Fruit fly (Drosophila melanogaster) whole organism, prepupa: ENCODE results near the gene Pif1.

Experiments
- CG10631 ChIP-seq: fragments of 200-800 bp; sonication (Bioruptor generic); optimal IDR thresholded peaks from 2 replicates; lab custom pipeline; 2016; ENCODE audit warnings: missing biosample characterization, missing genetic modification characterization
- CG10669 ChIP-seq: fragments of 200-800 bp; sonication (Bioruptor generic); optimal IDR thresholded peaks from 3 replicates; lab custom pipeline; 2018; ENCODE audit warnings: missing biosample characterization, mild to moderate bottlenecking, missing genetic modification characterization, moderate library complexity
- CG11294 ChIP-seq: fragments of 200-800 bp; sonication (Bioruptor generic); IDR thresholded peaks from 2 replicates; pipeline ENCODE4 v1.3.6; 2022; ENCODE audit warnings: missing biosample characterization, missing genetic modification characterization
- CG11902 ChIP-seq: fragments of 200-800 bp; sonication (Bioruptor generic); optimal IDR thresholded peaks from 3 replicates; lab custom pipeline; 2016; ENCODE audit warnings: missing biosample characterization, missing genetic modification characterization
- CG15336 ChIP-seq: fragments of 200-800 bp; sonication (Bioruptor generic); IDR thresholded peaks from 2 replicates; pipeline ENCODE4 v1.3.6; 2022; ENCODE audit warnings: missing biosample characterization, missing genetic modification characterization
- CG1621 ChIP-seq: fragments of 200-800 bp; sonication (Bioruptor generic); optimal IDR thresholded peaks from 3 replicates; lab custom pipeline; 2018; ENCODE audit warnings: missing biosample characterization, mild to moderate bottlenecking, missing genetic modification characterization
- CG3032 ChIP-seq: fragments of 200-800 bp; optimal IDR thresholded peaks from 2 replicates; lab custom pipeline; 2019; ENCODE audit warnings: missing biosample characterization, mild to moderate bottlenecking, missing genetic modification characterization, moderate library complexity
- CG31627 ChIP-seq: fragments of 200-800 bp; sonication (Bioruptor generic); optimal IDR thresholded peaks from 3 replicates; lab custom pipeline; 2016; ENCODE audit warnings: missing biosample characterization, missing genetic modification characterization
- CG32006 ChIP-seq: fragments of 200-800 bp; sonication (Bioruptor generic); optimal IDR thresholded peaks from 3 replicates; lab custom pipeline; 2017; ENCODE audit warnings: missing biosample characterization, mild to moderate bottlenecking, missing genetic modification characterization
- CG3919 ChIP-seq: fragments of 200-800 bp; sonication (Bioruptor generic); optimal IDR thresholded peaks from 3 replicates; lab custom pipeline; 2016; ENCODE audit warnings: missing biosample characterization, missing genetic modification characterization
- CG4318 ChIP-seq: fragments of 200-800 bp; sonication (Bioruptor generic); optimal IDR thresholded peaks from 3 replicates; lab custom pipeline; 2017; ENCODE audit warnings: missing biosample characterization, mild to moderate bottlenecking, missing genetic modification characterization
- CG6163 ChIP-seq: fragments of 200-800 bp; sonication (Bioruptor generic); IDR thresholded peaks from 3 replicates; pipeline ENCODE4 v1.3.6; 2022; ENCODE audit warnings: missing biosample characterization, missing genetic modification characterization
- CG6276 ChIP-seq: fragments of 200-800 bp; sonication (Bioruptor generic); optimal IDR thresholded peaks from 2 replicates; lab custom pipeline; 2017; ENCODE audit warnings: missing biosample characterization, mild to moderate bottlenecking, missing genetic modification characterization
- CG6792 ChIP-seq: fragments of 200-800 bp; sonication (Bioruptor generic); optimal IDR thresholded peaks from 3 replicates; lab custom pipeline; 2016; ENCODE audit warnings: missing biosample characterization, missing genetic modification characterization
- CG8119 ChIP-seq: fragments of 200-800 bp; sonication (Bioruptor generic); IDR thresholded peaks from 3 replicates; pipeline ENCODE4 v1.3.6; 2022; ENCODE audit warnings: missing biosample characterization, missing genetic modification characterization
- CG8319 ChIP-seq: fragments of 200-800 bp; sonication (Bioruptor generic); optimal IDR thresholded peaks from 3 replicates; lab custom pipeline; 2016; ENCODE audit warnings: missing biosample characterization, missing genetic modification characterization
- Eip75B ChIP-seq: fragments of 200-800 bp; sonication (Bioruptor generic); optimal IDR thresholded peaks from 3 replicates; lab custom pipeline; 2016; ENCODE audit warnings: missing biosample characterization, missing genetic modification characterization
- Eip78C ChIP-seq: fragments of 200-800 bp; sonication (Bioruptor generic); peaks from one replicate; lab custom pipeline; 2016; ENCODE audit warnings: missing biosample characterization, missing genetic modification characterization
- Ets21C ChIP-seq: fragments of 200-800 bp; sonication (Bioruptor generic); optimal IDR thresholded peaks from 3 replicates; lab custom pipeline; 2016; ENCODE audit warnings: missing biosample characterization, missing genetic modification characterization
- Ets96B ChIP-seq: fragments of 200-800 bp; optimal IDR thresholded peaks from 2 replicates; lab custom pipeline; 2019; ENCODE audit warnings: missing biosample characterization, mild to moderate bottlenecking, missing genetic modification characterization, moderate library complexity
- Gug ChIP-seq: fragments of 200-800 bp; sonication (Bioruptor generic); IDR thresholded peaks from 2 replicates; pipeline ENCODE4 v1.3.6; 2022; ENCODE audit warnings: missing biosample characterization, missing genetic modification characterization
- Hr38 ChIP-seq: sonication (Bioruptor generic); optimal IDR thresholded peaks from 2 replicates; lab custom pipeline; 2016; ENCODE audit warnings: missing biosample characterization, missing genetic modification characterization
- Hr39 ChIP-seq: fragments of 200-800 bp; sonication (Bioruptor generic); optimal IDR thresholded peaks from 2 replicates; lab custom pipeline; 2016; ENCODE audit warnings: missing biosample characterization, missing genetic modification characterization
- Hr4 ChIP-seq: fragments of 200-800 bp; sonication (Bioruptor generic); optimal IDR thresholded peaks from 3 replicates; lab custom pipeline; 2016; ENCODE audit warnings: missing biosample characterization, missing genetic modification characterization
- Lpt ChIP-seq: fragments of 200-800 bp; sonication (Bioruptor generic); optimal IDR thresholded peaks from 3 replicates; lab custom pipeline; 2016; ENCODE audit warnings: missing biosample characterization, missing genetic modification characterization
- Met ChIP-seq: fragments of 200-800 bp; sonication (Bioruptor generic); optimal IDR thresholded peaks from 3 replicates; lab custom pipeline; 2016; ENCODE audit warnings: missing biosample characterization, missing genetic modification characterization
- OdsH ChIP-seq: fragments of 200-800 bp; sonication (Bioruptor generic); optimal IDR thresholded peaks from 3 replicates; lab custom pipeline; 2016; ENCODE audit warnings: missing biosample characterization, missing genetic modification characterization
- Sox102F ChIP-seq: fragments of 200-800 bp; sonication (Bioruptor generic); optimal IDR thresholded peaks from 2 replicates; lab custom pipeline; 2016; ENCODE audit warnings: missing biosample characterization, mild to moderate bottlenecking, missing genetic modification characterization
- Sox14 ChIP-seq: fragments of 200-800 bp; sonication (Bioruptor generic); optimal IDR thresholded peaks from 3 replicates; lab custom pipeline; 2016; ENCODE audit warnings: missing biosample characterization, missing genetic modification characterization
- achi ChIP-seq: fragments of 200-800 bp; sonication (Bioruptor generic); optimal IDR thresholded peaks from 3 replicates; lab custom pipeline; 2016; ENCODE audit warnings: missing biosample characterization, missing genetic modification characterization
- acj6 ChIP-seq: fragments of 200-800 bp; sonication (Bioruptor generic); optimal IDR thresholded peaks from 3 replicates; lab custom pipeline; 2016; ENCODE audit warnings: missing biosample characterization, missing genetic modification characterization
- cyc ChIP-seq: fragments of 200-800 bp; sonication (Bioruptor generic); optimal IDR thresholded peaks from 3 replicates; lab custom pipeline; 2016; ENCODE audit warnings: missing biosample characterization, missing genetic modification characterization
- dsx ChIP-seq: fragments of 200-800 bp; optimal IDR thresholded peaks from 3 replicates; lab custom pipeline; 2019; ENCODE audit warnings: missing biosample characterization, mild to moderate bottlenecking, missing genetic modification characterization, moderate library complexity; ENCODE audit not compliant: poor library complexity, severe bottlenecking
- eg ChIP-seq: fragments of 200-800 bp; sonication (Bioruptor generic); IDR thresholded peaks from 3 replicates; pipeline ENCODE4 v1.3.6; 2022; ENCODE audit warnings: missing biosample characterization, missing genetic modification characterization
- esn ChIP-seq: fragments of 200-800 bp; sonication (Bioruptor generic); optimal IDR thresholded peaks from 2 replicates; lab custom pipeline; 2016; ENCODE audit warnings: missing biosample characterization, mild to moderate bottlenecking, missing genetic modification characterization, moderate library complexity
- net ChIP-seq: fragments of 200-800 bp; sonication (Bioruptor generic); optimal IDR thresholded peaks from 3 replicates; lab custom pipeline; 2016; ENCODE audit warnings: missing biosample characterization, missing genetic modification characterization
- pdm3 ChIP-seq: fragments of 200-800 bp; sonication (Bioruptor generic); optimal IDR thresholded peaks from 3 replicates; lab custom pipeline; 2016; ENCODE audit warnings: missing biosample characterization, missing genetic modification characterization
- salr ChIP-seq, 2 experiments: fragments of 200-800 bp; sonication (Bioruptor generic); optimal IDR thresholded peaks; 3 replicates each; lab custom pipeline; 2016 to 2018; ENCODE audit warnings: missing biosample characterization in 2 of 2, missing genetic modification characterization in 2 of 2, mild to moderate bottlenecking in 1 of 2
- ss ChIP-seq, 2 experiments: fragments of 200-800 bp; sonication (Bioruptor generic); optimal IDR thresholded peaks; 2 replicates in 1 of 2; 3 replicates in 1 of 2; lab custom pipeline; 2017 to 2018; ENCODE audit warnings: mild to moderate bottlenecking in 2 of 2, missing biosample characterization in 2 of 2, missing genetic modification characterization in 2 of 2, moderate library complexity in 1 of 2
- svp ChIP-seq: fragments of 200-800 bp; sonication (Bioruptor generic); peaks from one replicate; lab custom pipeline; 2016; ENCODE audit warnings: missing biosample characterization, missing genetic modification characterization
- topi ChIP-seq: fragments of 200-800 bp; sonication (Bioruptor generic); optimal IDR thresholded peaks from 3 replicates; lab custom pipeline; 2016; ENCODE audit warnings: missing biosample characterization, missing genetic modification characterization

Pif1 gene

dm6 chr2L:3444789-3445188 lies 25.0 kb downstream of the Pif1 start (continued):
- TF ChIP-seq dsx (no peak), CG10669 (GFP tag; lab: Kevin White, UChicago) (no peak), CG6276 (GFP tag; lab: Kevin White, UChicago) (no peak), Hr4 (GFP tag; lab: Kevin White, UChicago) (no peak), CG11902 (GFP tag; lab: Kevin White, UChicago) (peak; percentile 52), cyc (GFP tag; lab: Kevin White, UChicago) (peak; percentile 72), CG6792 (peak; percentile 55), Ets96B (tag; lab: Kevin White, UChicago) (peak; percentile 71), Eip78C (GFP tag; lab: Kevin White, UChicago) (peak; percentile 90), Lpt (GFP tag; lab: Kevin White, UChicago) (peak; percentile 76), CG32006 (GFP tag; lab: Kevin White, UChicago) (no peak)

- TF ChIP-seq CG11294 = 0 out of 2 replicates have a peak, but pooled peaks have one; percentile 25
- TF ChIP-seq Sox102F (GFP tag; lab: Kevin White, UChicago) = no peak
- TF ChIP-seq svp (GFP tag; lab: Kevin White, UChicago) = peak; percentile 64
- TF ChIP-seq net (GFP tag; lab: Kevin White, UChicago) = no peak
- peak; percentile 67 for TF ChIP-seq eg (GFP tag; lab: Robert Waterston, UW)
- TF ChIP-seq Hr39 (GFP tag; lab: Kevin White, UChicago) = peak; percentile 11
- TF ChIP-seq CG3032 (tag; lab: Kevin White, UChicago) = no peak
- TF ChIP-seq CG32006 (GFP tag; lab: Kevin White, UChicago) = peak; percentile 64
- peak; percentile 1 for TF ChIP-seq esn
- peak; percentile 26 for TF ChIP-seq CG10631 (GFP tag; lab: Kevin White, UChicago)
- peak; percentile 50 for TF ChIP-seq CG6276 (GFP tag; lab: Kevin White, UChicago)
- TF ChIP-seq pdm3 (GFP tag; lab: Kevin White, UChicago) = peak; percentile 45
- peak; percentile 19; the same call in 1 of the 2 replicates for TF ChIP-seq Gug
- peak; percentile 6 for TF ChIP-seq topi (GFP tag; lab: Kevin White, UChicago)
- TF ChIP-seq Hr38 (GFP tag; lab: Kevin White, UChicago) = no peak
- TF ChIP-seq achi (GFP tag; lab: Kevin White, UChicago) = peak; percentile 50
- no peak for TF ChIP-seq Ets21C (GFP tag; lab: Kevin White, UChicago)
- TF ChIP-seq CG6163 = peak; percentile 58; the same call in 2 of the 3 replicates
- peak; percentile 77 for TF ChIP-seq Eip78C (GFP tag; lab: Kevin White, UChicago)
- TF ChIP-seq Met (GFP tag; lab: Kevin White, UChicago) = peak; percentile 2
- TF ChIP-seq CG8319 (GFP tag; lab: Kevin White, UChicago) = no peak
- TF ChIP-seq Lpt (GFP tag; lab: Kevin White, UChicago) = no peak
- peak; percentile 9 for TF ChIP-seq acj6 (GFP tag; lab: Kevin White, UChicago)
- TF ChIP-seq CG4318 = peak; percentile 31
- no peak for TF ChIP-seq CG31627 (GFP tag; lab: Kevin White, UChicago)
- TF ChIP-seq CG3919 (GFP tag; lab: Kevin White, UChicago) = peak; percentile 45
- TF ChIP-seq CG1621 (tag; lab: Kevin White, UChicago) = no peak
- peak; percentile 58 for TF ChIP-seq CG15336 (GFP tag; lab: Robert Waterston, UW)
- TF ChIP-seq CG10669 (GFP tag; lab: Kevin White, UChicago) = peak; percentile 1
- peak; percentile 7 for TF ChIP-seq Sox14 (GFP tag; lab: Kevin White, UChicago)
- TF ChIP-seq salr (GFP tag; optimal IDR thresholded peaks at IDR 0.05; lab: Kevin White, UChicago) = peak in 1 of 2 experiments; percentile 23
- no peak for TF ChIP-seq ss (GFP tag; optimal IDR thresholded peaks at IDR 0.05; lab: Kevin White, UChicago)
- peak; percentile 43 for TF ChIP-seq OdsH (GFP tag; lab: Kevin White, UChicago)
- peak; percentile 61; the same call in 2 of the 3 replicates for TF ChIP-seq CG8119 (GFP tag; lab: Robert Waterston, UW)
- peak; percentile 7 for TF ChIP-seq Eip75B (GFP tag; lab: Kevin White, UChicago)
- TF ChIP-seq Hr4 (GFP tag; lab: Kevin White, UChicago) = peak; percentile 64
Observed at dm6 chr2L:3441673-3442072, 28.1 kb downstream of the Pif1 start.
